Worm (Caenorhabditis elegans) whole organism, young adult: Measurements from ENCODE around the gene T01H3.3.

Source experiments
- B0336.3 ChIP-seq: fragments of 200-800 bp; sonication (Bioruptor generic); IDR thresholded peaks from 2 replicates; pipeline ENCODE4 v1.3.6; 2022; ENCODE audit warnings: missing genetic modification characterization, missing compliant biosample characterization
- ceh-100 ChIP-seq: fragments of 200-800 bp; sonication (Bioruptor generic); IDR thresholded peaks from 2 replicates; pipeline ENCODE4 v1.3.6; 2022; ENCODE audit warnings: missing genetic modification reagents, missing genetic modification characterization, missing compliant biosample characterization
- ceh-79 ChIP-seq: sonication (generic microtip); optimal IDR thresholded peaks from 2 replicates; lab custom pipeline; 2017; ENCODE audit warnings: mild to moderate bottlenecking, missing genetic modification characterization, missing compliant biosample characterization
- hmg-20 ChIP-seq: fragments of 200-800 bp; sonication (Bioruptor generic); IDR thresholded peaks from 2 replicates; pipeline ENCODE4 v1.3.6; 2022; ENCODE audit warnings: missing genetic modification reagents, missing genetic modification characterization, missing compliant biosample characterization
- mes-4 ChIP-seq: sonication (generic microtip); optimal IDR thresholded peaks from 2 replicates; lab custom pipeline; 2016; ENCODE audit warnings: missing genotype, missing genetic modification characterization, missing compliant biosample characterization
- sdz-38 ChIP-seq: sonication (generic microtip); optimal IDR thresholded peaks from 2 replicates; lab custom pipeline; 2016; ENCODE audit warnings: missing genotype, missing genetic modification characterization, missing compliant biosample characterization
- snpc-1.1 ChIP-seq: sonication (generic microtip); optimal IDR thresholded peaks from 2 replicates; lab custom pipeline; 2017; ENCODE audit warnings: missing genetic modification characterization, mild to moderate bottlenecking, missing compliant biosample characterization, antibody characterized with exemption, moderate library complexity, missing genotype, missing genetic modification reagents; ENCODE audit not compliant: insufficient read depth
- sptf-2 ChIP-seq: fragments of 200-800 bp; sonication (Bioruptor generic); optimal IDR thresholded peaks from 2 replicates; lab custom pipeline; 2018; ENCODE audit warnings: mild to moderate bottlenecking, missing genetic modification characterization, missing compliant biosample characterization
- tbx-9 ChIP-seq: sonication (generic microtip); optimal IDR thresholded peaks from 2 replicates; lab custom pipeline; 2016; ENCODE audit warnings: borderline replicate concordance, missing genetic modification characterization, inconsistent platforms, missing compliant biosample characterization

DNA sequence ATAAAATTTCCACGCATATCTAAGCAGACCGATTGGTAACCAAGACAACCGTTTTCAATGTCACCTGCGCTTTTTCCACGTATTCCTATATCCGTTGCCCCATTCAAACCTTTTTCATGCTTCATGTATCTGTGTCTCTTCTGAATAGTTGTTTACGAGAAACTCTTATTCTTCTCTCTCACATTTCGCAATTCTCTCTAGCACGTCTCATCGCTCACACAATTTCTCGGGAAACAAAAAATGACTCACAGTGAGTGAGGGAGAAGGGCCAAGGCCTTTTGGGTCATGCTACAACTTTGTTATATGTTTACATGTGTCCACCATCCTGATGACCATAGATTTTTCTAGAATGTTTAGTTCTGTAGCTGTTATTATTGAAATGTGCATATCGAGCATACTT is 13.6 kb upstream of the T01H3.3 start:
- TF ChIP-seq snpc-1.1 (tag; lab: Kevin White, UChicago) (no peak), sptf-2 (GFP tag; lab: Kevin White, UChicago) (no peak), mes-4 (no peak), sdz-38 (tag; lab: Kevin White, UChicago) (no peak), ceh-100 (GFP tag; lab: Robert Waterston, UW) (no peak), ceh-79 (tag; lab: Kevin White, UChicago) (no peak), tbx-9 (tag; lab: Kevin White, UChicago) (no peak), B0336.3 (GFP tag; lab: Robert Waterston, UW) (no peak), hmg-20 (no peak)
